Fruit fly (Drosophila melanogaster) whole organism, prepupa: ENCODE measurements around the gene mgl.

Source experiments
- CG11294 ChIP-seq: fragments of 200-800 bp; sonication (Bioruptor generic); IDR thresholded peaks from 2 replicates; pipeline ENCODE4 v1.3.6; 2022; ENCODE audit warnings: missing biosample characterization, missing genetic modification characterization
- CG11902 ChIP-seq: fragments of 200-800 bp; sonication (Bioruptor generic); optimal IDR thresholded peaks from 3 replicates; lab custom pipeline; 2016; ENCODE audit warnings: missing biosample characterization, missing genetic modification characterization

DNA sequence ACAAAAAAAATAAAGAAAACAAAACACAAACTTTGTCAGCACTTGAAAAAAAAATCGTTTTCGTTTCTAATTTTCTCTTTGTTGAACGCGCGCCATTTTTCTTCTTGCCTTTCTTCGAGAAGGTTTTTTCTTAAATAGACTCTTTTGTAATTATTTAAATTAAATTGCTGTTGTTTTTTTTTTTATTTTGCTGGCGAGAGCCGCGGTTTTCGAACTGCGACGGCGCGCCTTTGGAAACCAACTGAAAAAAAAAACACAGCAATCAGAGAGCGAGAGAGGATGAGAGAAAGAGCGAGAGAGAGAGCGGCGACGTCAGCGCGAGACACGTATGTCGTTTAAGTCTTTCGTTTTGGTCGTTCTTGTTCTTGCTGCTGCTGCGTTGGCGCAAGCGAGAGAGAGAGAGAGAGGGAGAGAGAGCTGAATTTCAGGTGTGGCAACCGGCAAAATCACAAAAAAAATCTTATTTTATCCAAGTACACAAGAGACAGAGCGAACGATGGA lies 3.9 kb downstream of the mgl start:
- TF ChIP-seq CG11294 (GFP tag; lab: Robert Waterston, UW) (no peak), CG11902 (GFP tag; lab: Kevin White, UChicago) (no peak)
